Worm (Caenorhabditis elegans): Measurements from ENCODE around the gene srx-90.
A peak's percentile ranks its signal among the peaks of the same experiment; 100 is the strongest.

Gene srx-90

DNA sequence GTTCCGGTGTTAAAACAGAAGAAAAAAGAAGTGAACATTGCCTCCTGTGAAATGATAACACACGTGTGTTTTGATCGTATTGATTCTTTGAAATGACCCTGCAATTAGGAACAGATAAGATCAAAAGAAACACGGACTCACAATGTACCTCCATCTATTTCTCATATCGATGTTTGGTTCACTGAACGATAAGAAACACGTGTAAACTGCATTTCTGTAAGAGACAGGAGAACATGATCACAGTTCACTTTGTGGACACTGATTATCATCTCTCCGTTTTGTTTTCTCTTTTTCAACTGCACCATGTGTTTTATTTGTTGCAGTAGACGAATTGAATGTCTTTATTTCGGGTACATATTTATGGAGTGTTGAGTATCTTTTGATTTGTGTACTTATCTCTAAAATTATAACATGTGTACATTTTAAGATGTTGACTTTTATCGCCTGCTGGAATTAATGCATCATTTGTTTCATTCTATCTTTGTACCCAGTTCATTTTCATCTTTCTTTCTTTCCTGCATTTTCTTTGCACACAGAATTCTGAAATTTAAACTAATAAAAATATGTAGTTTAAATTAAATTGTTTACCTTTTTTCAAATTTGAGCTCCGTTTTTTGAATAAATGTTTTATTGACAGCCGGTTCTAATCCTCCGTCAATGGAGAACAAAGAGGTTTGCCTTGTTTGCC is 8.0 kb upstream of the srx-90 start, which contains the start of the genes H12C20.7 and nhr-68:
TSS of gene H12C20.7 (minus strand) at position 188 of the 688 bp plus-strand sequence.
TSS of gene nhr-68 (plus strand) at position 638 of the 688 bp plus-strand sequence.
- TF ChIP-seq elt-1 (tag; optimal IDR thresholded peaks at IDR 0.05; ENCODE audit: borderline replicate concordance, insufficient read depth) (peak; percentile 58), hlh-1 (tag; optimal IDR thresholded peaks at IDR 0.05) (no peak), ces-1 (GFP tag; optimal IDR thresholded peaks at IDR 0.05) (no peak), cnd-1 (tag; optimal IDR thresholded peaks at IDR 0.05) (no peak), drap-1 (GFP tag; optimal IDR thresholded peaks at IDR 0.05) (no peak), lsy-2 (tag; optimal IDR thresholded peaks at IDR 0.05) (no peak), unc-62 (GFP tag; optimal IDR thresholded peaks at IDR 0.05) (no peak), nhr-28 (tag; optimal IDR thresholded peaks at IDR 0.05) (no peak), unc-120 (tag; optimal IDR thresholded peaks at IDR 0.05; ENCODE audit: poor library complexity, severe bottlenecking) (no peak)

ce11 chrV:11574563-11574962 is 6.4 kb upstream of the srx-90 start:
- no peak for TF ChIP-seq lin-13 (tag; optimal IDR thresholded peaks at IDR 0.05)
- no peak for TF ChIP-seq ztf-11 (tag; optimal IDR thresholded peaks at IDR 0.05)
- no peak for TF ChIP-seq nhr-76 (tag; optimal IDR thresholded peaks at IDR 0.05)
- no peak for TF ChIP-seq tbx-8 (GFP tag; optimal IDR thresholded peaks at IDR 0.05)
- TF ChIP-seq nhr-2 (tag; optimal IDR thresholded peaks at IDR 0.05) = no peak
- TF ChIP-seq ces-1 (GFP tag; optimal IDR thresholded peaks at IDR 0.05) = no peak
- no peak for TF ChIP-seq ceh-39 (tag; optimal IDR thresholded peaks at IDR 0.05)
- TF ChIP-seq drap-1 (GFP tag; optimal IDR thresholded peaks at IDR 0.05) = no peak
- no peak for TF ChIP-seq unc-120 (tag; optimal IDR thresholded peaks at IDR 0.05; ENCODE audit: poor library complexity, severe bottlenecking)
- no peak for TF ChIP-seq elt-1 (tag; optimal IDR thresholded peaks at IDR 0.05; ENCODE audit: borderline replicate concordance, insufficient read depth)
- no peak for TF ChIP-seq hlh-1 (tag; optimal IDR thresholded peaks at IDR 0.05)
- no peak for TF ChIP-seq lsy-2 (tag; optimal IDR thresholded peaks at IDR 0.05)
- TF ChIP-seq sem-2 (GFP tag; optimal IDR thresholded peaks at IDR 0.05) = no peak
- no peak for TF ChIP-seq pha-4 (tag; optimal IDR thresholded peaks at IDR 0.05)

DNA sequence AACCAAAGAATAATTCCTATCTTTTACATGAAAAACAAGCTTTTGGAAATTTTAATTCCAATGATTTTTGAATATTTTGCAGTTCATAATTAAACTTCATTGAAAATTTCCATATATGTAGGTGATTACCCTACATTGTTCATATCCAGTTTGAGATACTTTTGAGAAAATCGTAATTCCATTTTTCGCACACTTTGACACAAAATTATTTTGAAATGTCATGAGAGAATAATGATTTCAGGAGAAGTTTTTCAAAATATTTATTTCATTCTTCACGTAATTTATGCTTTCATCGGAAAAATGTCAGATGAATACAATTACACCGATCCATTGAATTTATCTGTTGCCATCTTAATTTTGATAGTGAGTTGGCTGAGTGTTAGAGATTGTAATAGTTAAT is 2.3 kb downstream of the srx-90 start, which contains the start of gene srx-88:
TSS of gene srx-88 (plus strand) at position 301 of the 400 bp plus-strand sequence.
- TF ChIP-seq sptf-1 (tag; optimal IDR thresholded peaks at IDR 0.05) (no peak), ceh-83 (GFP tag; optimal IDR thresholded peaks at IDR 0.05) (no peak), ceh-39 (tag; optimal IDR thresholded peaks at IDR 0.05) (no peak), unc-39 (tag; optimal IDR thresholded peaks at IDR 0.05) (no peak), mls-2 (tag; optimal IDR thresholded peaks at IDR 0.05) (no peak), nhr-237 (tag; optimal IDR thresholded peaks at IDR 0.05) (no peak), cnd-1 (tag; optimal IDR thresholded peaks at IDR 0.05) (no peak), blmp-1 (tag; optimal IDR thresholded peaks at IDR 0.05) (no peak), mep-1 (tag; optimal IDR thresholded peaks at IDR 0.05) (no peak), nhr-28 (tag; optimal IDR thresholded peaks at IDR 0.05) (no peak), lin-32 (GFP tag; optimal IDR thresholded peaks at IDR 0.05) (no peak), flh-1 (GFP tag; optimal IDR thresholded peaks at IDR 0.05) (no peak)

DNA sequence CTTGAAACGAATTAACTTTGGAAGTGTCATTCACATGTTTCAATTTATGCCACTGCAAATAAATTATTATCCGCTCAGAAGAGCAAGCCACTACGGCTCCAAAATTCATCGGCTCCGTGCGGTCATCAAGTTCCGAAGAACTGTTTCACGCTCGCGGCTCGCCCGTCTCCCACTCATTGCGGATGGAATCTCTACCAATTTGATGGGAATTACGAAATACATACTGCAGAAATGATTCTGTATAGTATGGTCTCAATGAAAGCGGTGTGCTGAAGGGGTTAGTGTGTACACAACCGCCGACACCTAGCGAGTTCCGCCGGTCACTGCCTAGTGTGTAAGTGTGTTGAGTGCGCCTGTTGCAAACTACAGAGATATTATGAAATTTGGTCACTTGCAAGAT is 4.2 kb downstream of the srx-90 start:
- TF ChIP-seq blmp-1 (tag; optimal IDR thresholded peaks at IDR 0.05) (no peak), elt-1 (tag; optimal IDR thresholded peaks at IDR 0.05; ENCODE audit: borderline replicate concordance, insufficient read depth) (no peak), nhr-237 (tag; optimal IDR thresholded peaks at IDR 0.05) (no peak), sptf-1 (tag; optimal IDR thresholded peaks at IDR 0.05) (no peak), pha-4 (tag; optimal IDR thresholded peaks at IDR 0.05) (no peak), lin-13 (tag; optimal IDR thresholded peaks at IDR 0.05) (no peak), drap-1 (GFP tag; optimal IDR thresholded peaks at IDR 0.05) (no peak), mab-5 (tag; optimal IDR thresholded peaks at IDR 0.05) (no peak)

DNA sequence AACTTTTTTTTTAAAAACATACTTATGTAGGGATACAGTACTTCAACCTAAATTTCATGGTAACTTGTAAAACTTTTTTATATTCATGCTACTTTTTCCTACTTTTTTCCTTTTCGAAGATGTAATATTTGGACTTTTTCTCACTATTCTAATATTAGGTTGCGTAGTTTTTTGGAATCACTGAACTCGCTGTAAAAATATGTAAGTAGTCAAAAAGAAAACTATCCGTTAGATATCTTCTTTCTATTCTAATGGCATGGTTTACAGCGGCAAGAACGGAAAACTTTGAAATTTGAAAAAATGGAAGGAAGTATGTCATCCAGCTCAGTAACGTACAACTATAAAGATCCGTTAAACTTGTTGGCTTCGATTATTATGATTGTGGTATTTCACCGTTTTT is 8.5 kb downstream of the srx-90 start, which contains the start of gene srx-82:
TSS of gene srx-82 (plus strand) at position 301 of the 400 bp plus-strand sequence.
- no peak for TF ChIP-seq sem-2 (GFP tag; optimal IDR thresholded peaks at IDR 0.05)
- no peak for TF ChIP-seq ztf-11 (tag; optimal IDR thresholded peaks at IDR 0.05)
- TF ChIP-seq nhr-76 (tag; optimal IDR thresholded peaks at IDR 0.05) = no peak
- TF ChIP-seq ceh-83 (GFP tag; optimal IDR thresholded peaks at IDR 0.05) = no peak
- no peak for TF ChIP-seq ceh-39 (tag; optimal IDR thresholded peaks at IDR 0.05)
- TF ChIP-seq cnd-1 (tag; optimal IDR thresholded peaks at IDR 0.05) = no peak
- no peak for TF ChIP-seq flh-1 (GFP tag; optimal IDR thresholded peaks at IDR 0.05)
- TF ChIP-seq unc-120 (tag; optimal IDR thresholded peaks at IDR 0.05; ENCODE audit: poor library complexity, severe bottlenecking) = no peak
- no peak for TF ChIP-seq mep-1 (tag; optimal IDR thresholded peaks at IDR 0.05)
- TF ChIP-seq drap-1 (GFP tag; optimal IDR thresholded peaks at IDR 0.05) = no peak
- no peak for TF ChIP-seq ham-2 (GFP tag; optimal IDR thresholded peaks at IDR 0.05)
- no peak for TF ChIP-seq tbx-8 (GFP tag; optimal IDR thresholded peaks at IDR 0.05)
